Worm (Caenorhabditis elegans): Measurements from ENCODE around the gene C09G9.8.

The C09G9.8 gene

ce11 chrIV:8891131-8891530 lies 9.8 kb downstream of the C09G9.8 start, which contains the start of gene spr-2:
Gene spr-2, plus strand, starts transcription at chrIV:8891462.
- TF ChIP-seq elt-1 (tag; optimal IDR thresholded peaks at IDR 0.05): peak; percentile 32
- TF ChIP-seq nhr-77 (tag; optimal IDR thresholded peaks at IDR 0.05): no peak
- TF ChIP-seq lin-39 (tag; optimal IDR thresholded peaks at IDR 0.05): peak; percentile 13
- TF ChIP-seq R02D3.7 (tag; optimal IDR thresholded peaks at IDR 0.05): no peak
- no peak for TF ChIP-seq fkh-10 (GFP tag; optimal IDR thresholded peaks at IDR 0.05)
- TF ChIP-seq eor-1 (tag; optimal IDR thresholded peaks at IDR 0.05): no peak
- peak; percentile 65 for TF ChIP-seq lin-15B (tag; optimal IDR thresholded peaks at IDR 0.05)
- TF ChIP-seq lsy-12 (tag; optimal IDR thresholded peaks at IDR 0.05): no peak
- TF ChIP-seq ceh-28 (tag; optimal IDR thresholded peaks at IDR 0.05): no peak
- TF ChIP-seq egl-27 (tag; optimal IDR thresholded peaks at IDR 0.05): no peak
- no peak for TF ChIP-seq nhr-11 (tag; optimal IDR thresholded peaks at IDR 0.05)
- no peak for TF ChIP-seq ztf-11 (tag; optimal IDR thresholded peaks at IDR 0.05)
- no peak for TF ChIP-seq ceh-82 (tag; optimal IDR thresholded peaks at IDR 0.05)
- no peak for TF ChIP-seq daf-12 (tag; optimal IDR thresholded peaks at IDR 0.05)
- TF ChIP-seq ceh-9 (tag; optimal IDR thresholded peaks at IDR 0.05): no peak
- TF ChIP-seq pha-4 (tag; optimal IDR thresholded peaks at IDR 0.05): peak; percentile 88
- peak; percentile 36 for TF ChIP-seq elt-2 (tag; optimal IDR thresholded peaks at IDR 0.05)
- TF ChIP-seq nhr-25 (tag; optimal IDR thresholded peaks at IDR 0.05): peak; percentile 34
- TF ChIP-seq nhr-67 (tag; optimal IDR thresholded peaks at IDR 0.05): no peak
- no peak for TF ChIP-seq aly-2 (tag; optimal IDR thresholded peaks at IDR 0.05)
- TF ChIP-seq nhr-43 (tag; optimal IDR thresholded peaks at IDR 0.05; ENCODE audit: poor library complexity, severe bottlenecking): peak; percentile 63
- TF ChIP-seq fkh-2 (tag; optimal IDR thresholded peaks at IDR 0.05): no peak
- TF ChIP-seq fos-1 (tag; optimal IDR thresholded peaks at IDR 0.05): no peak
- TF ChIP-seq nfya-1 (tag; optimal IDR thresholded peaks at IDR 0.05; ENCODE audit: insufficient read depth): peak; percentile 68
- TF ChIP-seq ama-1 (optimal IDR thresholded peaks at IDR 0.05): no peak
- TF ChIP-seq nhr-28 (tag; optimal IDR thresholded peaks at IDR 0.05): no peak
- TF ChIP-seq pqm-1 (tag; optimal IDR thresholded peaks at IDR 0.05): no peak
- peak; percentile 18 for TF ChIP-seq tbx-2 (tag; optimal IDR thresholded peaks at IDR 0.05)
- no peak for TF ChIP-seq unc-39 (tag; optimal IDR thresholded peaks at IDR 0.05)
- no peak for TF ChIP-seq egl-5 (tag; optimal IDR thresholded peaks at IDR 0.05)
- peak; percentile 19 for TF ChIP-seq jun-1 (tag; optimal IDR thresholded peaks at IDR 0.05)
- no peak for TF ChIP-seq nhr-237 (tag; optimal IDR thresholded peaks at IDR 0.05)
- TF ChIP-seq unc-62 (GFP tag; optimal IDR thresholded peaks at IDR 0.05): no peak
- no peak for TF ChIP-seq mdl-1 (tag; optimal IDR thresholded peaks at IDR 0.05)
- no peak for TF ChIP-seq nhr-76 (tag; optimal IDR thresholded peaks at IDR 0.05)
- TF ChIP-seq nhr-12 (tag; optimal IDR thresholded peaks at IDR 0.05): no peak
- TF ChIP-seq hmg-11 (tag; optimal IDR thresholded peaks at IDR 0.05): peak; percentile 60
- TF ChIP-seq nhr-23 (tag; optimal IDR thresholded peaks at IDR 0.05): peak; percentile 80
- TF ChIP-seq ceh-16 (tag; optimal IDR thresholded peaks at IDR 0.05): no peak
- TF ChIP-seq ZK546.5 (tag; optimal IDR thresholded peaks at IDR 0.05): no peak
- no peak for TF ChIP-seq elt-3 (tag; optimal IDR thresholded peaks at IDR 0.05)
- TF ChIP-seq zag-1 (tag; optimal IDR thresholded peaks at IDR 0.05): no peak
- no peak for TF ChIP-seq ztf-4 (tag; optimal IDR thresholded peaks at IDR 0.05)
- no peak for TF ChIP-seq skn-1 (tag; optimal IDR thresholded peaks at IDR 0.05)
- TF ChIP-seq mml-1 (tag; optimal IDR thresholded peaks at IDR 0.05): no peak
- no peak for TF ChIP-seq sea-2 (GFP tag; optimal IDR thresholded peaks at IDR 0.05)
- TF ChIP-seq snpc-4 (tag; optimal IDR thresholded peaks at IDR 0.05): peak; percentile 85

- TF ChIP-seq pqm-1 (tag; optimal IDR thresholded peaks at IDR 0.05) (no peak), ama-1 (optimal IDR thresholded peaks at IDR 0.05) (peak; percentile 54), snpc-4 (tag; optimal IDR thresholded peaks at IDR 0.05) (no peak)
Observed at ce11 chrIV:8892558-8892957, 11.3 kb downstream of the C09G9.8 start, which contains the start of gene C27B7.2. Gene C27B7.2, plus strand, starts transcription at chrIV:8892858.
